Fruit fly (Drosophila melanogaster): ENCODE results near the gene CG3386.
A peak's percentile ranks its signal among the peaks of the same experiment; 100 is the strongest.

The CG3386 gene

dm6 chr3L:634319-635015, 47.8 kb downstream of the CG3386 start:
- TF ChIP-seq eyg (GFP tag; optimal IDR thresholded peaks at IDR 0.05) (peak; percentile 80), pho (GFP tag; optimal IDR thresholded peaks at IDR 0.05) (peak; percentile 77), Ets97D (GFP tag; optimal IDR thresholded peaks at IDR 0.05) (peak; percentile 76), HLH4C (GFP tag; IDR thresholded peaks at IDR 0.05; ENCODE audit: partially characterized antibody) (no peak), her (GFP tag; optimal IDR thresholded peaks at IDR 0.05) (peak; percentile 89), Opbp (GFP tag; IDR thresholded peaks at IDR 0.05; ENCODE audit: partially characterized antibody) (no peak), MTF-1 (GFP tag; optimal IDR thresholded peaks at IDR 0.05; ENCODE audit: borderline replicate concordance) (peak; percentile 79), NC2β (GFP tag; optimal IDR thresholded peaks at IDR 0.05) (peak; percentile 91), nau (GFP tag; optimal IDR thresholded peaks at IDR 0.05) (peak; percentile 88), Poxn (GFP tag; IDR thresholded peaks at IDR 0.05) (0 out of 2 replicates have a peak, but pooled peaks have one; percentile 15), CG1233 (GFP tag; optimal IDR thresholded peaks at IDR 0.05) (peak; percentile 85), ara (GFP tag; IDR thresholded peaks at IDR 0.05) (peak; percentile 95), CG1792 (GFP tag; optimal IDR thresholded peaks at IDR 0.05) (peak; percentile 88), CG4404 (GFP tag; IDR thresholded peaks at IDR 0.05) (peak; percentile 92), pum (GFP tag; optimal IDR thresholded peaks at IDR 0.05) (peak; percentile 95), CG6254 (GFP tag; optimal IDR thresholded peaks at IDR 0.05) (peak; percentile 86), dysf (GFP tag; IDR thresholded peaks at IDR 0.05) (peak; percentile 87), slou (GFP tag; optimal IDR thresholded peaks at IDR 0.05) (peak; percentile 40), Dll (GFP tag; IDR thresholded peaks at IDR 0.05; ENCODE audit: partially characterized antibody) (no peak), D (optimal IDR thresholded peaks at IDR 0.05) (no peak), D (GFP tag; optimal IDR thresholded peaks at IDR 0.05) (peak; percentile 95), chm (GFP tag; IDR thresholded peaks at IDR 0.05) (peak; percentile 92), exex (tag; optimal IDR thresholded peaks at IDR 0.05) (no peak), wek (GFP tag; optimal IDR thresholded peaks at IDR 0.05) (peak; percentile 73), amos (GFP tag; IDR thresholded peaks at IDR 0.05; ENCODE audit: partially characterized antibody) (no peak), Dp (GFP tag; optimal IDR thresholded peaks at IDR 0.05) (no peak), CG17186 (GFP tag; optimal IDR thresholded peaks at IDR 0.05) (peak; percentile 70), bcd (GFP tag; optimal IDR thresholded peaks at IDR 0.05) (peak; percentile 87), sd (tag; optimal IDR thresholded peaks at IDR 0.05) (no peak), CG5245 (GFP tag; optimal IDR thresholded peaks at IDR 0.05) (peak; percentile 89), Spps (tag; optimal IDR thresholded peaks at IDR 0.05) (peak; percentile 89), dm (GFP tag; optimal IDR thresholded peaks at IDR 0.05) (peak; percentile 87), ind (GFP tag; optimal IDR thresholded peaks at IDR 0.05) (peak; percentile 89), zfh2 (GFP tag; optimal IDR thresholded peaks at IDR 0.05) (no peak), E2f2 (GFP tag; IDR thresholded peaks at IDR 0.05) (peak; percentile 72), CG15073 (GFP tag; optimal IDR thresholded peaks at IDR 0.05) (peak; percentile 77), CG7928 (GFP tag; optimal IDR thresholded peaks at IDR 0.05) (no peak), mld (GFP tag; IDR thresholded peaks at IDR 0.05; ENCODE audit: partially characterized antibody) (no peak), CG33557 (GFP tag; optimal IDR thresholded peaks at IDR 0.05) (peak; percentile 94), CG8765 (GFP tag; IDR thresholded peaks at IDR 0.05) (peak; percentile 90), CG6791 (GFP tag; IDR thresholded peaks at IDR 0.05; ENCODE audit: partially characterized antibody) (no peak), CG9797 (GFP tag; optimal IDR thresholded peaks at IDR 0.05) (peak; percentile 40), CG12155 (GFP tag; optimal IDR thresholded peaks at IDR 0.05) (peak; percentile 81), mam (GFP tag; optimal IDR thresholded peaks at IDR 0.05) (peak; percentile 80), abd-A (tag; optimal IDR thresholded peaks at IDR 0.05) (no peak), Mrtf (GFP tag; IDR thresholded peaks at IDR 0.05) (peak; percentile 87), CG32532 (GFP tag; IDR thresholded peaks at IDR 0.05) (peak; percentile 78), CG17361 (GFP tag; IDR thresholded peaks at IDR 0.05) (peak; percentile 92), CG3281 (GFP tag; optimal IDR thresholded peaks at IDR 0.05) (peak; percentile 75), peb (GFP tag; IDR thresholded peaks at IDR 0.05) (peak; percentile 85)
